Worm (Caenorhabditis elegans) whole organism, L4 larva: Measurements from ENCODE around the gene tin-9.1.

Source experiments
- F26F4.8 ChIP-seq: fragments of 200-800 bp; sonication (Bioruptor generic); conservative IDR thresholded peaks from 2 replicates; pipeline ENCODE4 v1.3.6; 2022; ENCODE audit warnings: missing genetic modification characterization, missing compliant biosample characterization
- F44E2.7 ChIP-seq: fragments of 200-800 bp; sonication (Bioruptor generic); IDR thresholded peaks from 2 replicates; pipeline ENCODE4 v2.1.2; 2022; ENCODE audit warnings: missing genetic modification characterization, missing compliant biosample characterization
- R02D3.7 ChIP-seq: fragments of 150-350 bp; sonication (generic microtip); optimal IDR thresholded peaks from 3 replicates; lab custom pipeline; 2014; ENCODE audit warnings: missing biosample characterization, missing genetic modification characterization
- T20F7.1 ChIP-seq: fragments of 200-800 bp; sonication (Bioruptor generic); optimal IDR thresholded peaks from 2 replicates; lab custom pipeline; 2018; ENCODE audit warnings: mild to moderate bottlenecking, missing genetic modification characterization, missing compliant biosample characterization
- T26A8.4 ChIP-seq: fragments of 200-800 bp; sonication (Bioruptor generic); IDR thresholded peaks from 2 replicates; pipeline ENCODE4 v1.3.6; 2022; ENCODE audit warnings: missing genetic modification characterization, missing compliant biosample characterization
- Y5F2A.4 ChIP-seq: fragments of 200-800 bp; sonication (Bioruptor generic); optimal IDR thresholded peaks from 2 replicates; lab custom pipeline; 2018; ENCODE audit warnings: mild to moderate bottlenecking, missing genetic modification characterization, missing compliant biosample characterization
- ZK337.2 ChIP-seq: fragments of 200-800 bp; sonication (Bioruptor generic); IDR thresholded peaks from 2 replicates; pipeline ENCODE4 v1.3.6; 2022; ENCODE audit warnings: missing genetic modification reagents, missing genetic modification characterization, missing compliant biosample characterization
- ama-1 ChIP-seq: fragments of 150-350 bp; optimal IDR thresholded peaks from 2 replicates; lab custom pipeline; 2014; ENCODE audit warnings: inconsistent platforms, mixed read lengths
- arid-1 ChIP-seq: fragments of 200-800 bp; sonication (Bioruptor generic); conservative IDR thresholded peaks from 2 replicates; pipeline ENCODE4 v1.3.6; 2022; ENCODE audit warnings: missing genetic modification reagents, missing genetic modification characterization, missing compliant biosample characterization
- ceh-62 ChIP-seq: sonication (generic microtip); optimal IDR thresholded peaks from 2 replicates; lab custom pipeline; 2017; ENCODE audit warnings: missing biosample characterization, missing genetic modification characterization
- ceh-82 ChIP-seq: sonication (generic microtip); optimal IDR thresholded peaks from 2 replicates; lab custom pipeline; 2017; ENCODE audit warnings: missing biosample characterization, missing genetic modification characterization
- ces-1 ChIP-seq: fragments of 150-350 bp; sonication (generic microtip); optimal IDR thresholded peaks from 4 replicates; lab custom pipeline; 2014; ENCODE audit warnings: missing biosample characterization, missing genetic modification reagents, missing genetic modification characterization
- ctbp-1 ChIP-seq: fragments of 200-800 bp; sonication (Bioruptor generic); IDR thresholded peaks from 2 replicates; pipeline ENCODE4 v1.3.6; 2022; ENCODE audit warnings: missing genetic modification reagents, missing genetic modification characterization, missing compliant biosample characterization
- daf-12 ChIP-seq: fragments of 150-350 bp; optimal IDR thresholded peaks from 2 replicates; lab custom pipeline; 2014; ENCODE audit warnings: missing biosample characterization, missing genetic modification reagents, missing genetic modification characterization
- daf-8 ChIP-seq: fragments of 200-800 bp; sonication (Bioruptor generic); IDR thresholded peaks from 2 replicates; pipeline ENCODE4 v1.3.6; 2022; ENCODE audit warnings: missing genetic modification characterization, missing compliant biosample characterization
- dpl-1 ChIP-seq: fragments of 150-350 bp; optimal IDR thresholded peaks from 2 replicates; lab custom pipeline; 2014; ENCODE audit warnings: missing biosample characterization, missing genetic modification reagents, missing genetic modification characterization
- duxl-1 ChIP-seq: sonication (generic microtip); optimal IDR thresholded peaks from 2 replicates; lab custom pipeline; 2016; ENCODE audit warnings: mild to moderate bottlenecking, missing genetic modification characterization, moderate library complexity, missing compliant biosample characterization; ENCODE audit not compliant: poor library complexity
- dve-1 ChIP-seq: sonication (generic microtip); optimal IDR thresholded peaks from 2 replicates; lab custom pipeline; 2017; ENCODE audit warnings: antibody characterized with exemption, mild to moderate bottlenecking, missing genetic modification characterization, missing compliant biosample characterization; ENCODE audit not compliant: insufficient read depth
- fkh-10 ChIP-seq: fragments of 150-350 bp; optimal IDR thresholded peaks from 2 replicates; lab custom pipeline; 2014; ENCODE audit warnings: missing biosample characterization, missing genetic modification reagents, missing genetic modification characterization
- fos-1 ChIP-seq: fragments of 150-350 bp; optimal IDR thresholded peaks from 2 replicates; lab custom pipeline; 2014; ENCODE audit warnings: missing biosample characterization, missing genetic modification characterization
- hif-1 ChIP-seq, 2 experiments: sonication (generic microtip); optimal IDR thresholded peaks; 2 replicates each; lab custom pipeline; 2016 to 2017; ENCODE audit warnings: missing compliant biosample characterization in 2 of 2, missing genetic modification characterization in 2 of 2, missing genetic modification reagents in 2 of 2, missing genotype in 2 of 2, mild to moderate bottlenecking in 1 of 2
- hlh-11 ChIP-seq: fragments of 200-800 bp; sonication (Bioruptor generic); optimal IDR thresholded peaks from 2 replicates; lab custom pipeline; 2018; ENCODE audit warnings: mild to moderate bottlenecking, missing genetic modification characterization, missing compliant biosample characterization
- hlh-30 ChIP-seq: sonication (generic microtip); optimal IDR thresholded peaks from 2 replicates; lab custom pipeline; 2017; ENCODE audit warnings: antibody characterized with exemption, mild to moderate bottlenecking, missing genetic modification characterization, missing compliant biosample characterization; ENCODE audit not compliant: insufficient read depth
- hmg-1.1 ChIP-seq: fragments of 200-800 bp; sonication (Bioruptor generic); IDR thresholded peaks from 2 replicates; pipeline ENCODE4 v1.3.6; 2022; ENCODE audit warnings: missing genetic modification reagents, missing genetic modification characterization, missing compliant biosample characterization
- jun-1 ChIP-seq: fragments of 150-350 bp; optimal IDR thresholded peaks from 2 replicates; lab custom pipeline; 2014; ENCODE audit warnings: missing biosample characterization, missing genetic modification reagents, missing genetic modification characterization
- lim-7 ChIP-seq: fragments of 200-800 bp; sonication (Bioruptor generic); IDR thresholded peaks from 2 replicates; pipeline ENCODE4 v1.3.6; 2022; ENCODE audit warnings: missing genetic modification characterization, missing compliant biosample characterization
- lin-1 ChIP-seq: fragments of 200-800 bp; sonication (Bioruptor generic); IDR thresholded peaks from 2 replicates; pipeline ENCODE4 v1.3.6; 2022; ENCODE audit warnings: missing genetic modification reagents, missing genetic modification characterization, missing compliant biosample characterization
- lin-13 ChIP-seq: fragments of 150-350 bp; optimal IDR thresholded peaks from 2 replicates; lab custom pipeline; 2014; ENCODE audit warnings: missing biosample characterization, missing genetic modification reagents, missing genetic modification characterization
- lin-38 ChIP-seq: fragments of 200-800 bp; sonication (Bioruptor generic); IDR thresholded peaks from 2 replicates; pipeline ENCODE4 v1.3.6; 2022; ENCODE audit warnings: missing genetic modification reagents, missing genetic modification characterization, missing compliant biosample characterization
- lir-3 ChIP-seq: sonication (generic microtip); optimal IDR thresholded peaks from 2 replicates; lab custom pipeline; 2016; ENCODE audit warnings: mild to moderate bottlenecking, missing genetic modification characterization, missing compliant biosample characterization
- lsy-2 ChIP-seq, 2 experiments: fragments of 150-350 bp in 1 of 2; sonication (generic microtip) in 1 of 2; optimal IDR thresholded peaks; 2 replicates each; lab custom pipeline; 2014 to 2017; ENCODE audit warnings: missing biosample characterization in 2 of 2, missing genetic modification characterization in 2 of 2
- mdl-1 ChIP-seq, 2 experiments: fragments of 150-350 bp in 1 of 2; sonication (generic microtip) in 1 of 2; optimal IDR thresholded peaks; 2 replicates each; lab custom pipeline; 2014 to 2017; ENCODE audit warnings: missing biosample characterization in 2 of 2, missing genetic modification characterization in 2 of 2
- mes-2 ChIP-seq: sonication (generic microtip); optimal IDR thresholded peaks from 2 replicates; lab custom pipeline; 2016; ENCODE audit warnings: missing genotype, mild to moderate bottlenecking, missing genetic modification characterization, missing compliant biosample characterization; ENCODE audit not compliant: poor library complexity, severe bottlenecking
- mxl-2 ChIP-seq: fragments of 200-800 bp; sonication (Bioruptor generic); conservative IDR thresholded peaks from 2 replicates; pipeline ENCODE4 v1.3.6; 2022; ENCODE audit warnings: missing genetic modification reagents, missing genetic modification characterization, missing compliant biosample characterization
- nhr-102 ChIP-seq: sonication (generic microtip); optimal IDR thresholded peaks from 2 replicates; lab custom pipeline; 2016; ENCODE audit warnings: mild to moderate bottlenecking, missing genetic modification characterization, moderate library complexity, missing compliant biosample characterization
- nhr-111 ChIP-seq: fragments of 200-800 bp; sonication (Bioruptor generic); optimal IDR thresholded peaks from 2 replicates; lab custom pipeline; 2018; ENCODE audit warnings: mild to moderate bottlenecking, missing genetic modification characterization, missing compliant biosample characterization
- nhr-237 ChIP-seq: sonication (generic microtip); optimal IDR thresholded peaks from 2 replicates; lab custom pipeline; 2017; ENCODE audit warnings: missing biosample characterization, missing genetic modification characterization
- nhr-25 ChIP-seq: sonication (generic microtip); optimal IDR thresholded peaks from 2 replicates; lab custom pipeline; 2017; ENCODE audit warnings: missing genetic modification characterization, mild to moderate bottlenecking, missing compliant biosample characterization, antibody characterized with exemption, moderate library complexity, borderline replicate concordance; ENCODE audit not compliant: insufficient read depth
- nhr-28 ChIP-seq: fragments of 150-350 bp; optimal IDR thresholded peaks from 2 replicates; lab custom pipeline; 2014; ENCODE audit warnings: missing biosample characterization, missing genetic modification characterization
- nhr-41 ChIP-seq: fragments of 200-800 bp; sonication (Bioruptor generic); IDR thresholded peaks from 2 replicates; pipeline ENCODE4 v1.3.6; 2022; ENCODE audit warnings: missing genetic modification reagents, missing genetic modification characterization, missing compliant biosample characterization
- nhr-42 ChIP-seq: fragments of 200-800 bp; sonication (Bioruptor generic); IDR thresholded peaks from 2 replicates; pipeline ENCODE4 v1.3.6; 2022; ENCODE audit warnings: missing genetic modification characterization, missing compliant biosample characterization
- pha-4 ChIP-seq, 2 experiments: fragments of 150-350 bp in 1 of 2; fragments of 200-800 bp in 1 of 2; sonication (Bioruptor generic) in 1 of 2; IDR thresholded peaks in 1 of 2; optimal IDR thresholded peaks in 1 of 2; 2 replicates each; pipeline versions ENCODE4 v1.3.6 to Lab custom; 2014 to 2022; ENCODE audit warnings: missing genetic modification characterization in 2 of 2, missing genetic modification reagents in 2 of 2, missing biosample characterization in 1 of 2, missing compliant biosample characterization in 1 of 2
- pqm-1 ChIP-seq: sonication (generic microtip); optimal IDR thresholded peaks from 2 replicates; lab custom pipeline; 2017; ENCODE audit warnings: missing biosample characterization, missing genetic modification characterization
- sdz-12 ChIP-seq: fragments of 200-800 bp; sonication (Bioruptor generic); optimal IDR thresholded peaks from 2 replicates; lab custom pipeline; 2018; ENCODE audit warnings: mild to moderate bottlenecking, missing genetic modification characterization, missing compliant biosample characterization
- set-16 ChIP-seq: fragments of 200-800 bp; sonication (Bioruptor generic); IDR thresholded peaks from 2 replicates; pipeline ENCODE4 v1.3.6; 2022; ENCODE audit warnings: missing genetic modification reagents, missing genetic modification characterization, missing compliant biosample characterization
- snpc-4 ChIP-seq: fragments of 150-350 bp; optimal IDR thresholded peaks from 2 replicates; lab custom pipeline; 2014; ENCODE audit warnings: missing biosample characterization, missing genetic modification characterization
- spr-1 ChIP-seq: sonication (generic microtip); optimal IDR thresholded peaks from 2 replicates; lab custom pipeline; 2016; ENCODE audit warnings: mild to moderate bottlenecking, missing genetic modification characterization, missing compliant biosample characterization
- unc-39 ChIP-seq: sonication (generic microtip); optimal IDR thresholded peaks from 2 replicates; lab custom pipeline; 2017; ENCODE audit warnings: missing biosample characterization, missing genetic modification characterization
- zip-11 ChIP-seq: fragments of 200-800 bp; sonication (Bioruptor generic); IDR thresholded peaks from 2 replicates; pipeline ENCODE4 v1.3.6; 2022; ENCODE audit warnings: missing genetic modification characterization, missing compliant biosample characterization
- ztf-7 ChIP-seq: fragments of 150-350 bp; optimal IDR thresholded peaks from 2 replicates; lab custom pipeline; 2014; ENCODE audit warnings: missing biosample characterization, missing genetic modification characterization

The tin-9.1 gene

DNA sequence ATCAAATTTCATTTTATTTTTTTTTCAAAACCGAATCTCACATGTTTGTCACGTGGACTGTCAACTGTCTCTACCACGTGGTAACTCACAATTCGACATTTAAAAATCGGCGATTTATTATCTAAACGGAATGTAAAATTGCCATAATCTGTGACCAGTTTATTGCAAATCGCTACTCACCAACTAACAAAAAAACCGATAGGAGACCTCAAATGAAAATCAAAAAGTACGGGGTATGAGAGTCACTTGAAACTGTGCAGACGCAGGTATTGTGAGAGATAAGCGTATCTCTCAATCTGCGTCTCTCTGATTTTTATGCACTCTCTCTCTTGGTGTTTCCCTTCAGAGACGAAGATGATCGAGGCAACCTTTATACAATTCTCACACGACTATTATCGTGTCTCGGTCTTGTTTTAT, 3.4 kb upstream of the tin-9.1 start (continued):
- TF ChIP-seq R02D3.7 = no peak
- TF ChIP-seq ceh-62 (tag; lab: Kevin White, UChicago) = no peak
- peak; percentile 93 for TF ChIP-seq dve-1 (tag; lab: Kevin White, UChicago)
- TF ChIP-seq ama-1 (lab: Kevin White, UChicago) = no peak
- TF ChIP-seq lin-13 = peak; percentile 24
- no peak for TF ChIP-seq ctbp-1 (GFP tag; lab: Robert Waterston, UW)
- TF ChIP-seq daf-8 (GFP tag; lab: Robert Waterston, UW) = no peak
- TF ChIP-seq T26A8.4 (GFP tag; lab: Robert Waterston, UW) = peak; percentile 61
- no peak for TF ChIP-seq ceh-82 (tag; lab: Kevin White, UChicago)
- no peak for TF ChIP-seq lim-7 (GFP tag; lab: Robert Waterston, UW)
- TF ChIP-seq set-16 (GFP tag; lab: Robert Waterston, UW) = no peak
- peak; percentile 94 for TF ChIP-seq hlh-11
- peak; percentile 90 for TF ChIP-seq nhr-28 (tag; lab: Kevin White, UChicago)
- no peak for TF ChIP-seq daf-12 (tag; lab: Kevin White, UChicago)
- TF ChIP-seq nhr-41 (GFP tag; lab: Robert Waterston, UW) = no peak
- no peak; the same call in 1 of the 2 replicates for TF ChIP-seq lin-1 (GFP tag; lab: Robert Waterston, UW)
- TF ChIP-seq nhr-42 = no peak
- no peak for TF ChIP-seq snpc-4 (tag; lab: Kevin White, UChicago)
- no peak for TF ChIP-seq duxl-1 (tag; lab: Kevin White, UChicago)
- no peak for TF ChIP-seq nhr-237 (tag; lab: Kevin White, UChicago)
- peak; percentile 36 for TF ChIP-seq T20F7.1
- no peak for TF ChIP-seq lir-3 (tag; lab: Kevin White, UChicago)
- TF ChIP-seq dpl-1 (GFP tag; lab: Kevin White, UChicago) = peak; percentile 28
- TF ChIP-seq lsy-2 (tag; optimal IDR thresholded peaks at IDR 0.05; lab: Kevin White, UChicago) = peak; percentile 26 to 72
- no peak for TF ChIP-seq F44E2.7 (GFP tag; lab: Robert Waterston, UW)
- no peak for TF ChIP-seq Y5F2A.4 (GFP tag; lab: Kevin White, UChicago)
- TF ChIP-seq nhr-111 = no peak
- peak; percentile 28 for TF ChIP-seq ztf-7
- 0 out of 2 replicates have a peak, but pooled peaks have one; percentile 4 for TF ChIP-seq arid-1 (GFP tag; lab: Robert Waterston, UW)
- TF ChIP-seq pha-4 (GFP tag; IDR thresholded peaks at IDR 0.05; lab: Robert Waterston, UW) = 0 out of 2 replicates have a peak, but pooled peaks have one; percentile 43
- TF ChIP-seq pha-4 (tag; optimal IDR thresholded peaks at IDR 0.05; lab: Kevin White, UChicago) = no peak
- no peak for TF ChIP-seq sdz-12 (GFP tag; lab: Kevin White, UChicago)
- peak in 1 of 2 experiments; percentile 30 for TF ChIP-seq hif-1 (tag; optimal IDR thresholded peaks at IDR 0.05; lab: Kevin White, UChicago)
- TF ChIP-seq unc-39 (tag; lab: Kevin White, UChicago) = no peak
- TF ChIP-seq zip-11 (GFP tag; lab: Robert Waterston, UW) = no peak
- TF ChIP-seq mdl-1 (tag; optimal IDR thresholded peaks at IDR 0.05; lab: Kevin White, UChicago) = peak in 1 of 2 experiments; percentile 85
- peak; percentile 92 for TF ChIP-seq hlh-30
- peak; percentile 92 for TF ChIP-seq pqm-1 (tag; lab: Kevin White, UChicago)
- peak; percentile 95 for TF ChIP-seq mxl-2 (GFP tag; lab: Robert Waterston, UW)
- no peak for TF ChIP-seq ces-1
- peak; percentile 35; the same call in 1 of the 2 replicates for TF ChIP-seq hmg-1.1 (GFP tag; lab: Robert Waterston, UW)
- TF ChIP-seq F26F4.8 (GFP tag; lab: Robert Waterston, UW) = no peak
- TF ChIP-seq mes-2 (tag; lab: Kevin White, UChicago) = peak; percentile 45
- peak; percentile 72 for TF ChIP-seq nhr-102 (tag; lab: Kevin White, UChicago)
- TF ChIP-seq lin-38 (GFP tag; lab: Robert Waterston, UW) = no peak
- TF ChIP-seq ZK337.2 = no peak
- peak; percentile 54 for TF ChIP-seq spr-1 (tag; lab: Kevin White, UChicago)
- peak; percentile 15 for TF ChIP-seq jun-1 (tag; lab: Kevin White, UChicago)
- no peak for TF ChIP-seq fos-1
- no peak for TF ChIP-seq fkh-10 (GFP tag; lab: Kevin White, UChicago)
- TF ChIP-seq nhr-25 = peak; percentile 63
